Fruit fly (Drosophila melanogaster): Measurements from ENCODE around the gene bchs.

The bchs gene

DNA sequence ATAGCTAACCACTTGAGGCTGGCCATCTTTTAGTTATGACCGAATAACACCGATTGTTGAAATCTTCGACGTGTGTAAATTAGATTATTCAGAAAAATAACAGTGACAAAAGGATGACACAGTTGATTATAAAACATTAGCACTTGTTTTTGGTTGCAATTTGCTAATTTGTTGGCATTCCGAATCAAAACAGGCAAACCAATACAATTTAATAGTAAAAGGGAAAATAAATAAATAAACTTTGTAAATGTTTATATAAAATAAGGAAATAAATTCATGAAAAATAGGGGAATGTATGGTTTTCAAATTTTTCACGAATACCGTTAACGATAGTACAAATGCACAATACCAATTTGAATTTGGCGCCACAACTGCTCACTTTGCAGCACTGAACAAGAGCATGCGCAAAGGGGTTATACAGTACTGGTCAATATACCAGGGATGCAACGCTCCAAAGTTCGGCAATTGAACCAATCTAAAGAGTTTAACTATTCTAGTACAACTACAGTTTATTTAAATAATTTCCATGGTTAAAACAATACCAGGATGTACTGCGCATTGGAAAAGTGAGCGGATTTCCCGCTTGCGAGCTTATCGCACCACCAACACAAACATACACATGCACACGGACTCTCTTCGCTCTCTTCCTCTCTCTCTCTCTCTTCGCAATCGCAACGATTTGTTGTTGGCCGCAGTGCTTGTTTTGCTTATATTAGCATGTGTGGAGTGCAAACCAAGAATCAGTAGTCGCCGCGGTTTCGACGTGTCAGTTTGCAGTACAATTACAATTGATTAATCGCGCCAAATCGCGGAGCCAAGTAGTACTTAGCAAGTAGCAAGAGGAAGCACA is 36.5 kb downstream of the bchs start, which contains the start of the genes Sfp26Ad and Gpdh1:
TSS of gene Sfp26Ad (minus strand) at position 76 of the 850 bp plus-strand sequence.
TSS of gene Gpdh1 (plus strand) at position 415 of the 850 bp plus-strand sequence.
- TF ChIP-seq Dll (optimal IDR thresholded peaks at IDR 0.05) (peak; percentile 84), pan (optimal IDR thresholded peaks at IDR 0.05) (no peak)

DNA sequence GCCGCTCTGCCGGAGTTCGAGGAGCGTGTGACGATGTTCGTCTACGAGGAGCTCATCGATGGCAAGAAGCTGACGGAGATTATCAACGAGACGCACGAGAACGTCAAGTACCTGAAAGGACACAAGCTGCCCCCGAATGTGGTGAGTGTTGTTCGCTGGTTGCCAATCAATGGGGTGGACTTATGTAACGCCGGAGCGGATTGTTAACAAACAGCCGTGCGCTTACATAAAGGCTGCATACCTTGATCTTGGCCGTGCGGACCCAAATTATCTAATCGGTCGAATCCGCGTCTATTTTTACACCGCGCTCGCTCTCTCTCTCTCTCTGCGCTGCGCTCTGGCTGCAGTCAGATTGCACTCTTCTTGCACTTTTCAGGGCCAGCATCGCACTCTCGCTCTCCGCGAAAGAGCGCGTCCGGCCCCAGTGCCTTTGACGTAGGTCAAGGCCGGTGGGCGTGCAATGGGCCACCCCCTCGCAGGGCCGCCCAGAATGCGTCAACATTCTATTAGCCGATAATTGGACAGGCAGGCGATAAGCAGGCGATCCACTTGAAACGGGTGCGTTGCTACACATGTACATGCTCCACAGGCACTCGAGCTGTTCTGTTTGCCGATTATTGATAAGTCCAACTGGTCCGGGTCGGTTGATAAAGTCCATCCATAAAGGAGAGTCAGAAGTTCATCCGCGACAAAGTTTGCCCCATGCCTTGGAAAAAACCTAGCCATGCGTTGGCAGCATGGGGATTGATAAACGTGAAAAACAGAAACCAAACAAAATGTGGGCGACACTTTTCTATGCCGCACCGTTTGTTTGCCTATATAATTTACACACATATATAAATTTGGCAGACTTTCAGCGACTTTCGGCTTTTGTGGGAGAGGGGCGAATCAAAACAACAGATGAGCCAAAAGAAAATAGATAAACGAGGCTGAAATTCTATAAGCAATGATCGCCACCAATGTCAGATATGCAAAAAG is 37.6 kb downstream of the bchs start:
- TF ChIP-seq EcR (GFP tag; optimal IDR thresholded peaks at IDR 0.05) (no peak), CG8478 (optimal IDR thresholded peaks at IDR 0.05) (no peak), pan (optimal IDR thresholded peaks at IDR 0.05) (no peak), psq (optimal IDR thresholded peaks at IDR 0.05) (no peak), usp (GFP tag; optimal IDR thresholded peaks at IDR 0.05) (no peak), Dll (optimal IDR thresholded peaks at IDR 0.05) (no peak)

DNA sequence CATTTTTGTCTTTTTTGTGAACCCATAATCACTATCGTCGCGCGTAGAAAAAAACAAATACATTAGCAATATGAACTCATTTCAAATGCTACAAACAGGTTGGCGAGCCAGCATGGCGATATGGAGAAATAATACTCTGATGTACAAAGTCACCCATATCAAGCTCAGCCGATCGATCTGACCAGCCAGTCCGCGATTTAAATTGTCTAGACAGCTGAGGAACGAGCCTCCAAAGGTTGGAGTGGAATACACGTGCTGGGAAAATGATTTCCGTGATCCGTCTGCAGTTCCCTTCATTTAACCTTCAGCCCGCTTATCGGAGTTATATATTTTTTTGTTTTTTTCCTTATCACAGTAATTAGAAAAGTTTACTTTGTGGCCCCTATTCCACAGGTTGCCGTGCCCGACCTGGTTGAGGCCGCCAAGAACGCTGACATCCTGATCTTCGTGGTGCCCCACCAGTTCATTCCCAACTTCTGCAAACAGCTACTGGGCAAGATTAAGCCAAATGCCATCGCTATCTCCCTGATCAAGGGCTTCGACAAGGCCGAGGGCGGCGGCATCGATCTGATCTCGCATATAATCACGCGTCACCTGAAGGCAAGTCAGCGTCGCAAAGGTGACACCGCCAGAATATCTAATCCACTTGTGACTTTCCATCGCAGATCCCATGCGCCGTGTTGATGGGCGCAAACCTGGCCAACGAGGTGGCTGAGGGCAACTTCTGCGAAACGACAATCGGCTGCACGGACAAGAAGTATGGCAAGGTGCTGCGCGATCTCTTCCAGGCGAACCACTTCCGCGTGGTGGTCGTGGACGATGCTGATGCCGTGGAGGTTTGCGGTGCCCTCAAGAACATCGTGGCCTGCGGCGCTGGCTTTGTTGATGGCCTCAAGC is 38.9 kb downstream of the bchs start:
- TF ChIP-seq CG8478 (optimal IDR thresholded peaks at IDR 0.05) (no peak), psq (optimal IDR thresholded peaks at IDR 0.05) (no peak), usp (GFP tag; optimal IDR thresholded peaks at IDR 0.05) (no peak), EcR (GFP tag; optimal IDR thresholded peaks at IDR 0.05) (no peak), pan (optimal IDR thresholded peaks at IDR 0.05) (no peak), Dll (optimal IDR thresholded peaks at IDR 0.05) (no peak)

DNA sequence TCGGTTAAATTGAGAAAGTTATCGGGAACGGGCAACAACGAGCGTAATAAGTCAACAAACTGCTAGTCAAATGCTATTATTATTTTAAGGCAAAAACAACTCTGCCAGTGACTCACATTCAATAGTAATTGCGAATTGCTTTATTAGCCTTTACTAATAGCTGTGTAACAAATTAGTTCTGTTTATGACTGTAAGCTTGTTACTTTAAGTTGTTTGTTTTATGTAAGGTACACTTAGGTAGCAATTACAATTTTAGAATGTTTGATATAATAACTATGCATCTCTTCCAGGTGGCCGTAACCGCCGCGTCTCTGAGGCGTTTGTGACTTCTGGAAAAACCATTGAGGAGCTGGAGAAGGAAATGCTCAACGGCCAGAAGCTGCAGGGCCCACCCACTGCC is 39.8 kb downstream of the bchs start:
- TF ChIP-seq usp (GFP tag; optimal IDR thresholded peaks at IDR 0.05): no peak
- TF ChIP-seq EcR (GFP tag; optimal IDR thresholded peaks at IDR 0.05): no peak
- TF ChIP-seq Dll (optimal IDR thresholded peaks at IDR 0.05): no peak
- no peak for TF ChIP-seq CG8478 (optimal IDR thresholded peaks at IDR 0.05)
- no peak for TF ChIP-seq psq (optimal IDR thresholded peaks at IDR 0.05)

DNA sequence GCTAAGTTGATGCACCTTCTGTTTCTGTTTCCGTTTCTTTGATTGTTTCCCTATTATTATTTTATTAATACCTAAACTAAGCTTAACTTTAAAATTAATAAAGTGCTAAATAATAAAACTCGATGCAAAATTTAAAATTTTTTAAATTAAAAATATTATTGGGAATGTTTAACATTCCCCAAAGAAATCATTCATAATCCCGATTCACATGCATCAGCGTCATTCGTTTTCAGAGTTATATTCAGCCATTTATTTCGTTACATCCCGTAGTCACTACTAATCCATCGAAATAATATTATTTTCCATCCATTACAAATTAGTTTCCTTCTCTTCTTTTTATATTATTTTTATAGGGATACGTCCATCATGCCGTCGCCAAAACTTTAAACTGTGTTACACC is 40.5 kb downstream of the bchs start:
- no peak for TF ChIP-seq CG8478 (optimal IDR thresholded peaks at IDR 0.05)

DNA sequence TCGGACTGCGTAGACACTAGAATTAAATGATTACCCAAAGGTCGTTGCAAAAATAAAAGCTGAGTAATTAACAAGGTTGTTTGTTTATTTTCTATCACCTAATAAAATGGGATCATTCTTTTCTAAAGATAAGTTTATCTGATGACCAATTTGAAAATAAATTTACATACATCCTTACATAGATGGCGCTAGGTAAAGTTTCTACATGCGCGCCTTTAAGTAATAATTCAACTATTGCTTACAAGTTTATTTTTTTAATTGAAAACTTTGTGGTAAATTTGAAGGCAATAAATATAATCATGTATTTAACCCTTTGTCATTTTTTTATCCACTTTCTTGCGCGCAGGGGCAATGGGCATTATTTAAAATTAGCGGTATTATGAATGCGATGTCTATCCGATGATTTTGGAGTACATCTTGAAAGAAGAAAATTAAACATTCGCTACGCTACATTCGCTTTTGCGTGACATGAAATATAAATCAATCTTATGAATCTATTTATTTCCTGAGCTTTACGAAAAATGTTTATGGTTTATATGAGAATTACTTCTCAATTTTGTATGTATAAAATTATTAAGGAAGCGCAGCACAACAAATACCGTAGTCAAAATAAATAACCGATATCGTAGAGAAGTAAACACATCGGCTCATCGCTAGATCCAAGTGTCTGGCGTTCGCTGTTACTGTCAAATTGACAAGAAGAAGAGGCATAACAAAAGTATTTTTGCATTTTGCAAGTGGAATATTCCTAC is 42.0 kb downstream of the bchs start, which contains the start of gene CG9044:
TSS of gene CG9044 (plus strand) at position 676 of the 752 bp plus-strand sequence.
- TF ChIP-seq CG8478 (optimal IDR thresholded peaks at IDR 0.05) (no peak), psq (optimal IDR thresholded peaks at IDR 0.05) (no peak), Dll (optimal IDR thresholded peaks at IDR 0.05) (no peak), pan (optimal IDR thresholded peaks at IDR 0.05) (no peak), EcR (GFP tag; optimal IDR thresholded peaks at IDR 0.05) (no peak)

DNA sequence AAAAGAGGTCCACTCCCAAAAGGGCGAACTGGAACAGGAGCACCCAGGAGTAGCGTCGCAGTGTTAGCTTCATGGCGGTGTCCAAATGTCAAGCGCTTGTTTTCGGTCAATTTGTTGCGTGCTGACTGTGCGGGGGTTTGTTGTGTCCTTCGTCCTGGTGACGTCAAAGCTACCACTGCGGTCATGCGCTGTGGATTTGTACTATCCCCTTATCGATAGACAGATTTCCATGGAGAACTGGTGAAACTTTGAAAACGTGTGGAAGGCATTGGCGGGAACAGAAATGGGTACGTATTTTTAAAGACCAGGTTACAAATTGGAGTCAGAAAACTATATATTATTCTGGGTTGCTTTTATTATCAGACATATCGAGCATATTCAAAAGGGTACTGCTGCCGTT is 49.2 kb downstream of the bchs start, which contains the start of gene CG13999:
TSS of gene CG13999 (minus strand) at position 314 of the 400 bp plus-strand sequence.
- TF ChIP-seq pan (optimal IDR thresholded peaks at IDR 0.05) (no peak), psq (optimal IDR thresholded peaks at IDR 0.05) (no peak), CG8478 (optimal IDR thresholded peaks at IDR 0.05) (no peak), EcR (GFP tag; optimal IDR thresholded peaks at IDR 0.05) (no peak), Dll (optimal IDR thresholded peaks at IDR 0.05) (no peak), usp (GFP tag; optimal IDR thresholded peaks at IDR 0.05) (no peak)

DNA sequence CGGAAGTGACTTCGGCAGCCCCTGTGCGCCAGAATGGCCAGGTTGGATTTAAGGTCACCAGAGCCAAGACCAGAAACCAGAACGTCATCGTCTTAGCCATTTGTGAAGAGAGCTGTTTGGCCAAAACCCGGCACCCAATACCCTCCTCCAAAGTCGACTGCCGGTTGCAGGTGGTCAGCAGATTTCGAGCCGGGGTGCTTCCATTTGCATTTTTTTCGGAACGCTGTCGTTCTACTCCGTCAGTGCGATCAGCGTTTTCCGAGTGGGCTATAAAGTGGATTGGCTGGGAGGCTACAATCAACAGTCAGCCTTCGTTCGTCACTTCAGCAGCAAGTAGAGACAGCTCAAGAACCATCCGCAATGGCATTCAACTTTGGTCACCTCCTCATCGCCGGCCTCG is 49.7 kb downstream of the bchs start, which contains the start of the genes CG13998 and Vm26Ab:
TSS of gene CG13998 (minus strand) at position 114 of the 400 bp plus-strand sequence.
TSS of gene Vm26Ab (plus strand) at position 299 of the 400 bp plus-strand sequence.
- TF ChIP-seq usp (GFP tag; optimal IDR thresholded peaks at IDR 0.05): no peak
- TF ChIP-seq pan (optimal IDR thresholded peaks at IDR 0.05): no peak
- no peak for TF ChIP-seq Dll (optimal IDR thresholded peaks at IDR 0.05)
- no peak for TF ChIP-seq EcR (GFP tag; optimal IDR thresholded peaks at IDR 0.05)
- TF ChIP-seq CG8478 (optimal IDR thresholded peaks at IDR 0.05): no peak
- no peak for TF ChIP-seq psq (optimal IDR thresholded peaks at IDR 0.05)

DNA sequence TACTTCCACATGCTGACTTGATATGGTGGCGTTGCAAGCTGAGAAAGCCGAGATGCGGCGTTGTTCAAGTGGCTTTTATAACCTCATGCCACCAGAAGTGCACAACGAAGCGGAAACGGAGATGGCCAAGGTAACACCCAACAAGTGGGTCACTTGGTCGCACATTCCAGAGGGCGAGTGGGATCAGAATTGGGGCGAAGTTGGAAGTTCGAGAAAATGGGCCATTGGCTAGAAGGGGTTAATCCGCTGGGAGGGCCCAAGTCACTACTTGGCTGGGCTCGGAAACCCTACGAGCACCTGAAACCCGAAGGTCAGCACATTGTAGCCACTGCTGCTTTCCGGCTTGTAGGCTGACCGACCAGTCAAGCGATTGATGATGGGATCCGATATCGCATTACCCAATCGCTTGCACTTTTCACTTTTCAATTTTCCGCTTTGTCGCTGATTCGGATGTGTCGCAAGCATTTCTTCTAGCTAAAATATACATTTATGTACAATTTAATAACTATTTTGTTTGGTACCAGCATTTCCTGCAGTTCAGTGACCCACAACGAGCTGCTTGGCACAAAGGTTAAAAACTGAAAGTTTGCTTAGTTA is 51.7 kb downstream of the bchs start, which contains the start of gene Vm26Ac:
TSS of gene Vm26Ac (minus strand) at position 51 of the 597 bp plus-strand sequence.
- no peak for TF ChIP-seq EcR (GFP tag; optimal IDR thresholded peaks at IDR 0.05)
- TF ChIP-seq Dll (optimal IDR thresholded peaks at IDR 0.05): no peak
- no peak for TF ChIP-seq pan (optimal IDR thresholded peaks at IDR 0.05)
- TF ChIP-seq CG8478 (optimal IDR thresholded peaks at IDR 0.05): no peak
- TF ChIP-seq usp (GFP tag; optimal IDR thresholded peaks at IDR 0.05): no peak
- no peak for TF ChIP-seq psq (optimal IDR thresholded peaks at IDR 0.05)

All from whole organism.